Worm (Caenorhabditis elegans) whole organism, dauer: Measurements from ENCODE around the gene C02F12.8.

Source experiments
- unc-62 ChIP-seq: sonication (generic microtip); optimal IDR thresholded peaks from 2 replicates; lab custom pipeline; 2017; ENCODE audit warnings: missing biosample characterization, missing genetic modification reagents, missing genetic modification characterization

C02F12.8 gene

ce11 chrX:3693138-3693537, at the start of gene C02F12.8:
Gene C02F12.8 (minus strand): TSS chrX:3693238.
- TF ChIP-seq unc-62 (GFP tag; lab: Kevin White, UChicago): no peak

- no peak for TF ChIP-seq unc-62 (GFP tag; lab: Kevin White, UChicago)
Observed at ce11 chrX:3742223-3742622, 49.2 kb upstream of the C02F12.8 start, which contains the start of gene fkh-2. Gene fkh-2 (minus strand): TSS chrX:3742323.

ce11 chrX:3738617-3739016, 45.6 kb upstream of the C02F12.8 start:
- TF ChIP-seq unc-62 (GFP tag; lab: Kevin White, UChicago): no peak

DNA sequence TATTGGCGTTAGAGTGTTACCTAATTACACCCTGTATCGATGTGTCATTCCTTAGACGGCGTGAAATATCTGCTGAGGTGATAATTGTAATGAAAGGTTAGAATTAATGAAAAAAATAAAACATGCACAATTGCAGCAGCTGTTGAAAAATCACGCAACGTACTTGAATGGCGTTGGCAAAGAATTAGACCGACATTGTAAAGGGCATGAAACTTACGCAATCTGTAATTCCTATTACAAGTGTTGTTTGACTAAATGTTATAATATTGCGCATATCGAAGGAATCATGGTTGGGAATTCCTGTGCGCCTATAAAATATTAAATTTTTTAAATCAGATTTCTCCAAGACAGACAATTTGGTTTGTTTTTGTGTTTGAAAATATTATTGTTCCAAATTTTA, 40.7 kb upstream of the C02F12.8 start, which contains the start of gene tag-18:
Gene tag-18 (minus strand): TSS at position 305 of the 400 bp plus-strand sequence.
- no peak for TF ChIP-seq unc-62 (GFP tag; lab: Kevin White, UChicago)

DNA sequence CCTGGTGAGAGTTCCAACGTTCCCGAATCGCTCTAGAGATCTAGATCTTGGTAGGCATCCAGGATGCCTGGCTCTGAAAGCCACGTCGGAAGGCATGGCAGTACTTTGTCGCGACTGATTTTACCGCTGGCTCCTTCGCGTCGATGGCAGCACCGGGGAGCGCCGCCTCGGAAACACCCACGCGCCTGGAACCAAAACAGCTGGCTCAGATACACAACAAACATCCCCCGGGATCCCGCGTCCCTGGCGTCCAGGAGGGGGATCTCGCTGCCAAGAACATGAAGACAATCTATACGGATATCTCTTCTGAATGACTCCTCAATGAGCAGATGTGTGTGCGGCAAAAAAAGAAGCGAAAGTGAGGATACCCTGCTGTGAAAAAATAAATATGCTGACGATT, 40.3 kb upstream of the C02F12.8 start:
- no peak for TF ChIP-seq unc-62 (GFP tag; lab: Kevin White, UChicago)

ce11 chrX:3728970-3729369, 35.9 kb upstream of the C02F12.8 start, which contains the start of gene aex-4:
Gene aex-4 (plus strand): TSS chrX:3729281.
- TF ChIP-seq unc-62 (GFP tag; lab: Kevin White, UChicago): no peak

DNA sequence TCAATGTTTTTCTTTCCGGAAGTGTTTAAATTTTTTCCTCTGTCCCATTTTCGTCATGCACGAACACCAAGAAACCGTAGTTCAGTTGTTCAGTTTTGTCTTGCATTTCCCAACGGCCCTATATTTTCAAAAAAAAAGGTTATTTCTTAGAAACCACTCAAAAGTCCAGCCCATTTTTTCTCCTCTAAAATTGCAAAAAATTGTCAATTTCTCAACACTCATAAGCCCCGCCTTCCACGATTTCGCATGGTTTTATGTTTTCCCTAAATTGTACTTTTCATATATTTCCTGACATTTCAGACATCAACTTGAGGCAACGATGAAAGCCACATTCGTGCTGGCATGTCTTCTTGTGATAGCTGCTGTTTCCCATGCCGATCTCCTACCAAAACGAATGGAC, 34.2 kb upstream of the C02F12.8 start, which contains the start of gene nlp-1:
Gene nlp-1 (plus strand): TSS at position 301 of the 400 bp plus-strand sequence.
- no peak for TF ChIP-seq unc-62 (GFP tag; lab: Kevin White, UChicago)

DNA sequence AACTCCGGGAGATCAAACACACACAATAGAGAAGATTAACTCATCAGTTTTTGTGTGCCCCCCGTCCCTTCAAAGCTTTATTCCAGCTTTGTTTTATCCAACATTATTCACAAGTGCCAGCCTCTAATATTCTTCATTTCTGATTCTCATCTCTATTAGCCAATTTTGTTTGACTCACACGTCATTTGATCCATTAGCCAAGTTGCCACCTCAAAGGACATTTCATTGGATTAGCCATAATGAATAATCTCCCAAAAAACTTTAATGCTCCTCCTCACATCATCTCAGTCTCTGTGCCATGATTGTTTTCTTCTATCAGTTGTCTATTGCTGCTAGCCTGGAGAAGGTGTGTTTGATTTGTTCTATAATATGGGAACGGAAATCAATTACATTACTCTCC, 32.4 kb upstream of the C02F12.8 start:
- no peak for TF ChIP-seq unc-62 (GFP tag; lab: Kevin White, UChicago)

- no peak for TF ChIP-seq unc-62 (GFP tag; lab: Kevin White, UChicago)
Observed at ce11 chrX:3715835-3716234, 22.8 kb upstream of the C02F12.8 start.

ce11 chrX:3714797-3715196, 21.8 kb upstream of the C02F12.8 start, which contains the start of gene C01C4.2:
Gene C01C4.2 (plus strand): TSS chrX:3715097.
- TF ChIP-seq unc-62 (GFP tag; lab: Kevin White, UChicago): no peak

- TF ChIP-seq unc-62 (GFP tag; lab: Kevin White, UChicago): no peak
Observed at ce11 chrX:3711581-3712101, 18.6 kb upstream of the C02F12.8 start.

DNA sequence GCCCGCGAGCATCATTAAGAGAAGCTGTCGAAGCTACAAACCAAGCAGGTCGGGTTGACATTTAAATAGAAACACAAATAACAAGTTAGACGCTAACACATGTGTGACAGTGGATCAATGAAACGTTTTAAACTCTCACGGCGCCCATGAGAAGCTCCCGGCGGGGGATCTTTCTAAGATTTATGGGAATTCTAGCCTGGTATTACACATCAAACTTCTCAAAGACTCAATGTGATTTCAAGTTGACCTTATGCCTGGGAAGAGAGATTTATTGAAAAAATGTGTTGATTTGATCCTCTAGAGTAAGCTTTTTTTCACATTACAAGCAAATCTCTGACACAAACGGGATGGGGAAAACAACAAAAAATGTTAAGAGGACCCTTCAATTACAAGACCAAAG, 16.7 kb upstream of the C02F12.8 start:
- no peak for TF ChIP-seq unc-62 (GFP tag; lab: Kevin White, UChicago)

DNA sequence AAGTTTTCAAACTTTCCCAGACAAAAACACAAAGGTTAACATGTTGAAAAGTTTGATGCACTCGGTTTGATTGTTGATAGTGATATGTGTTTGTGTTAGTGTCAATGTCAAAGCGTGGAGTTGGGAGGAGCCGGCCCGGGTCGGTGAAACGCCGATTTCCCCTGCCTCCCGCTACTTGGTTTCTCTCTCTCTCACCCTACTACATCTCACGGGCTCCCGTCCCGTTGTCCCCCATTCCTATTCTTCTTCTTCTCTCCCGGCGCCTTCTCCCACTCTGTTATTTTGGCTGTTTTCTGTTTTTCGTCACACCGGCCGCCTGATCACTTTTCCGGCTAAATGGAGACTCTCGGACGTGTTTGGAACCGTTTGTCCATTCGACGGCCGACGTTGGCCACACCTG, 13.3 kb upstream of the C02F12.8 start:
- no peak for TF ChIP-seq unc-62 (GFP tag; lab: Kevin White, UChicago)

DNA sequence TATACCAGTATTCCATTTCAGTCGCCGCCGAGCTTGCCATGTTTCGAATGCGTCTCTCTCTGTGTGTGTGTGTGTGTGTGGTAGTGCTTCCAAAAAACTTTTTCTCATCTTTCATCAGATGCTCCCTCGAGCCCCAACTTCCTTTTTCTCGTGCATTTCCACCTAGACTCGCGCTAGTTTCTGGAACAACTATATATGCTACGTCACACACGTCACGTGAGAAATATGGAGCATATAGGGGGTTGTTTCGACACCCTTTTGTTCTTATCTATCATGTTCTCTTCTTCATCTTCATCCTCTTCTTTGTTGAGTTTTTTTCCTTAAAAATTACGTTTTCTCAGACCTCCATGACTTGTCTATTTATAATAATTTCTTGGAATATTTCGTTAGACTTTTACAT, 12.3 kb upstream of the C02F12.8 start:
- no peak for TF ChIP-seq unc-62 (GFP tag; lab: Kevin White, UChicago)

DNA sequence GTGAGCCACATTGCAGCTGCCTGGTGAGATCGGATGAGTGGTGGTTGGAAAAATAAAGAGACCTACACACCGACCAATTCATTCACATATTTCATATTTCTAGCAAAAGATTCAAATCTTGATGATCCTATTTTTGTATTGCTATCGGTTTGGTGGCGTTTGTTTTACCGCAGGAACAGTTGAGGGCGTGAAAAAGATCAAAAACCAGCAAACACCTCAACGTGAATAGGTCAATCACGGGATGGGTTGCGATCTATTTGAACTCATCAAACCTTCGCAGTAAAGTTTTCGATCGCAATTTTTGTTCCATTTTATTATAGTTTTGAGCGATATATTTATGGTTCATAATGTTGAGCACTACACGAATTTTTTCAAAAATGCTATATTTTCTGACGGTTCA, 8.8 kb upstream of the C02F12.8 start:
- no peak for TF ChIP-seq unc-62 (GFP tag; lab: Kevin White, UChicago)

ce11 chrX:3697623-3698022, 4.6 kb upstream of the C02F12.8 start:
- TF ChIP-seq unc-62 (GFP tag; lab: Kevin White, UChicago): no peak

DNA sequence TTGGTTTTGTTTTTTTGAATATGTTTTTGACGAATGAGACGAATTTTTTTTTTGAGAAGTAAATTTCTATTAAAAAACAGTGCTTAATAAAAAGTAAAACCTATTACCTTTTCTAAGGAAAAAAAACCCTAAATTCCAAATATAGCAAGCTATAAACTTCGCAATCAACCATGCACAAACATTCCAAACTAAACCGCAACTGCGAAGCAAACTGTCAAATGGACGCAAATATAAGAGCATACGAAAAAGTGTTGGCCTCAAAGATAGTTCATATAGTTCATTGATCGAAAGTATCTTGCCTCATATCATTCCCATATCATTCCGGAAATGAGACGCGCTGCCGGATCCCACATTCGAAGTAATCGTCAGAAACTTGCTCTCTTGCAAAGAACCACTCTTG, 3.6 kb upstream of the C02F12.8 start, which contains the start of gene C01C4.3:
Gene C01C4.3 (plus strand): TSS at position 301 of the 400 bp plus-strand sequence.
- TF ChIP-seq unc-62 (GFP tag; lab: Kevin White, UChicago): no peak
